Fruit fly (Drosophila melanogaster): ENCODE data around the gene CG32221.

CG32221 gene

dm6 chr3L:19805895-19806294, 28.6 kb upstream of the CG32221 start, which contains the start of gene CG34116 (continued):
- TF ChIP-seq CG34422 (GFP tag; IDR thresholded peaks at IDR 0.05) (peak; percentile 21; the same call in 1 of the 3 replicates), H2.0 (GFP tag; IDR thresholded peaks at IDR 0.05) (no peak), pan (optimal IDR thresholded peaks at IDR 0.05) (no peak), pan (GFP tag; optimal IDR thresholded peaks at IDR 0.05 in 1 of 2, IDR thresholded peaks at IDR 0.05 in 1 of 2) (no peak), lilli (GFP tag; optimal IDR thresholded peaks at IDR 0.05) (no peak), Dll (GFP tag; IDR thresholded peaks at IDR 0.05; ENCODE audit: partially characterized antibody) (peak; percentile 71), Atf3 (GFP tag; optimal IDR thresholded peaks at IDR 0.05) (no peak), pzg (GFP tag; optimal IDR thresholded peaks at IDR 0.05) (peak; percentile 32), ranshi (GFP tag; IDR thresholded peaks at IDR 0.05) (no peak), CG17802 (tag; optimal IDR thresholded peaks at IDR 0.05) (no peak), ken (GFP tag; IDR thresholded peaks at IDR 0.05) (no peak), CG1832 (GFP tag; optimal IDR thresholded peaks at IDR 0.05) (no peak), danr (GFP tag; IDR thresholded peaks at IDR 0.05) (no peak), CG5180 (GFP tag; optimal IDR thresholded peaks at IDR 0.05) (no peak), ATbp (GFP tag; optimal IDR thresholded peaks at IDR 0.05) (no peak), Abd-B (GFP tag; optimal IDR thresholded peaks at IDR 0.05) (no peak), CG3281 (GFP tag; optimal IDR thresholded peaks at IDR 0.05) (no peak), zen2 (GFP tag; IDR thresholded peaks at IDR 0.05; ENCODE audit: partially characterized antibody) (peak; percentile 75; the same call in 2 of the 3 replicates), Dip3 (GFP tag; optimal IDR thresholded peaks at IDR 0.05) (no peak), CG6654 (GFP tag; optimal IDR thresholded peaks at IDR 0.05) (no peak), ci (GFP tag; IDR thresholded peaks at IDR 0.05) (no peak), CG34224 (GFP tag; IDR thresholded peaks at IDR 0.05; ENCODE audit: partially characterized antibody) (peak; percentile 59), nom (GFP tag; optimal IDR thresholded peaks at IDR 0.05) (no peak), CG11456 (GFP tag; IDR thresholded peaks at IDR 0.05) (no peak), CG8944 (GFP tag; optimal IDR thresholded peaks at IDR 0.05) (no peak), TFAM (GFP tag; optimal IDR thresholded peaks at IDR 0.05) (no peak), pb (GFP tag; optimal IDR thresholded peaks at IDR 0.05) (no peak), Hr78 (GFP tag; optimal IDR thresholded peaks at IDR 0.05) (no peak), row (GFP tag; IDR thresholded peaks at IDR 0.05) (no peak), CG15011 (GFP tag; optimal IDR thresholded peaks at IDR 0.05) (no peak), Ssrp (tag; optimal IDR thresholded peaks at IDR 0.05) (no peak), Awh (GFP tag; IDR thresholded peaks at IDR 0.05) (no peak), BEAF-32 (GFP tag; optimal IDR thresholded peaks at IDR 0.05) (peak; percentile 66), CG18011 (GFP tag; optimal IDR thresholded peaks at IDR 0.05) (no peak), croc (GFP tag; conservative IDR thresholded peaks at IDR 0.05) (no peak), Poxn (GFP tag; IDR thresholded peaks at IDR 0.05) (no peak), CG3065 (GFP tag; optimal IDR thresholded peaks at IDR 0.05) (no peak), tll (GFP tag; optimal IDR thresholded peaks at IDR 0.05) (no peak), dysf (GFP tag; IDR thresholded peaks at IDR 0.05) (no peak), corto (GFP tag; optimal IDR thresholded peaks at IDR 0.05) (no peak), CG8359 (GFP tag; optimal IDR thresholded peaks at IDR 0.05; ENCODE audit: borderline replicate concordance) (no peak), CG13287 (GFP tag; IDR thresholded peaks at IDR 0.05; ENCODE audit: partially characterized antibody) (peak; percentile 71), Opbp (GFP tag; IDR thresholded peaks at IDR 0.05; ENCODE audit: partially characterized antibody) (peak; percentile 57; the same call in 2 of the 3 replicates), Dp (GFP tag; optimal IDR thresholded peaks at IDR 0.05) (no peak), crp (GFP tag; optimal IDR thresholded peaks at IDR 0.05) (peak in 1 of 2 experiments; percentile 62), knrl (GFP tag; IDR thresholded peaks at IDR 0.05; ENCODE audit: partially characterized antibody) (peak; percentile 65; the same call in 2 of the 3 replicates), GATAe (GFP tag; conservative IDR thresholded peaks at IDR 0.05) (no peak), onecut (GFP tag; IDR thresholded peaks at IDR 0.05) (no peak), ato (GFP tag; IDR thresholded peaks at IDR 0.05; ENCODE audit: partially characterized antibody) (peak; percentile 51; the same call in 1 of the 2 replicates)
